Fruit fly (Drosophila melanogaster): ENCODE results near the gene Bili.

- TF ChIP-seq Snoo (tag; optimal IDR thresholded peaks at IDR 0.05) (no peak), EcR (GFP tag; optimal IDR thresholded peaks at IDR 0.05) (no peak), CG8301 (tag; optimal IDR thresholded peaks at IDR 0.05) (no peak), gl (tag; optimal IDR thresholded peaks at IDR 0.05) (no peak), CG34367 (tag; optimal IDR thresholded peaks at IDR 0.05) (no peak), Pif1A (GFP tag; optimal IDR thresholded peaks at IDR 0.05) (no peak), fd96Ca (GFP tag; IDR thresholded peaks at IDR 0.05) (no peak), CG14655 (GFP tag; optimal IDR thresholded peaks at IDR 0.05) (no peak), CG4496 (GFP tag; IDR thresholded peaks at IDR 0.05) (no peak), rn (GFP tag; IDR thresholded peaks at IDR 0.05) (no peak)
These were observed 30.4 kb downstream of the Bili start for dm6 chr3R:25161520-25161919.

All from whole organism, pupa.